Worm (Caenorhabditis elegans): ENCODE measurements around the gene T03G6.1.

DNA sequence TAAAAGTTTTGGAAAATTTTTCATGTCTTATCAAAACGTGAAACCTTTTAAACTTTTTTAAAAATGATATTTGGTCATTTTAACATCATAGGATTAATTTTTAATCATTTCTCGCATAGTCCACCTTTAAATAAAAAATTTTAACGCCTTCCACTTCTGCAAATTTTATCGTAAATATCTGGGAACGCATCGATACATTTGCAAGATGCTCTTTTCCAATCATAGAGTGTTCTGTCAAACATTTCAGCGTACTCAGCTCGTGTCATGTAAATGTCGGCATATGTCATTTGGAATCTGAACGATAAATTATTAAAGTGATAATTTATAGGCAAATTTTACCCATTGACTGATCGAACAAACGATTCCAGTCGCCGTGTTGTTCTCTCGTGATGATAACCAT lies 48.0 kb upstream of the T03G6.1 start, which contains the start of gene F52H2.5:
- TF ChIP-seq flt-1 (GFP tag; IDR thresholded peaks at IDR 0.05) = no peak
- no peak for TF ChIP-seq klf-2 (GFP tag; conservative IDR thresholded peaks at IDR 0.05)
- no peak for TF ChIP-seq ztf-29 (GFP tag; IDR thresholded peaks at IDR 0.05)
